Fruit fly (Drosophila melanogaster) whole organism, embryonic: Measurements from ENCODE around the gene Myo28B1.

Experiments used
- Atf-2 ChIP-seq: fragments of 200-800 bp; sonication (Bioruptor generic); optimal IDR thresholded peaks from 2 replicates; lab custom pipeline; 2016; ENCODE audit warnings: missing biosample characterization, missing genetic modification characterization
- CG10543 ChIP-seq: fragments of 200-800 bp; sonication (Bioruptor generic); optimal IDR thresholded peaks from 3 replicates; lab custom pipeline; 2017; ENCODE audit warnings: missing biosample characterization, mild to moderate bottlenecking, missing genetic modification characterization, moderate library complexity
- CG11398 ChIP-seq: fragments of 200-800 bp; sonication (Bioruptor generic); optimal IDR thresholded peaks from 2 replicates; lab custom pipeline; 2016; ENCODE audit warnings: missing biosample characterization, missing genetic modification characterization
- CG11504 ChIP-seq: fragments of 200-800 bp; sonication (Bioruptor generic); optimal IDR thresholded peaks from 3 replicates; lab custom pipeline; 2019; ENCODE audit warnings: missing biosample characterization, mild to moderate bottlenecking, missing genetic modification characterization, moderate library complexity
- CG11695 ChIP-seq: fragments of 200-800 bp; sonication (Bioruptor generic); IDR thresholded peaks from 3 replicates; pipeline ENCODE4 v1.3.6; 2022; ENCODE audit warnings: missing biosample characterization, missing genetic modification characterization
- CG12299 ChIP-seq: fragments of 200-800 bp; sonication (Bioruptor generic); optimal IDR thresholded peaks from 2 replicates; lab custom pipeline; 2018; ENCODE audit warnings: missing biosample characterization, mild to moderate bottlenecking, missing genetic modification characterization
- CG15011 ChIP-seq: fragments of 200-800 bp; sonication (Bioruptor generic); optimal IDR thresholded peaks from 3 replicates; lab custom pipeline; 2018; ENCODE audit warnings: missing biosample characterization, mild to moderate bottlenecking, missing genetic modification characterization
- CG1529 ChIP-seq: fragments of 200-800 bp; sonication (Bioruptor generic); optimal IDR thresholded peaks from 3 replicates; lab custom pipeline; 2018; ENCODE audit warnings: missing biosample characterization, missing genetic modification characterization
- CG15479 ChIP-seq: fragments of 200-800 bp; sonication (Bioruptor generic); optimal IDR thresholded peaks from 3 replicates; lab custom pipeline; 2019; ENCODE audit warnings: missing biosample characterization, mild to moderate bottlenecking, missing genetic modification characterization, moderate library complexity
- CG1647 ChIP-seq: fragments of 200-800 bp; sonication (Bioruptor generic); optimal IDR thresholded peaks from 3 replicates; lab custom pipeline; 2016; ENCODE audit warnings: missing biosample characterization, missing genetic modification characterization
- CG16815 ChIP-seq: fragments of 200-800 bp; sonication (Bioruptor generic); optimal IDR thresholded peaks from 3 replicates; lab custom pipeline; 2017; ENCODE audit warnings: missing biosample characterization, mild to moderate bottlenecking, missing genetic modification characterization
- CG17802 ChIP-seq: fragments of 200-800 bp; sonication (Bioruptor generic); optimal IDR thresholded peaks from 2 replicates; lab custom pipeline; 2018; ENCODE audit warnings: missing biosample characterization, mild to moderate bottlenecking, missing genetic modification characterization, moderate library complexity
- CG18262 ChIP-seq: fragments of 200-800 bp; optimal IDR thresholded peaks from 3 replicates; lab custom pipeline; 2019; ENCODE audit warnings: missing biosample characterization, mild to moderate bottlenecking, missing genetic modification characterization, moderate library complexity
- CG2116 ChIP-seq: fragments of 200-800 bp; sonication (Bioruptor generic); optimal IDR thresholded peaks from 3 replicates; lab custom pipeline; 2018; ENCODE audit warnings: missing biosample characterization, mild to moderate bottlenecking, missing genetic modification characterization
- CG31224 ChIP-seq: fragments of 200-800 bp; sonication (Bioruptor generic); IDR thresholded peaks from 2 replicates; pipeline ENCODE4 v1.3.6; 2022; ENCODE audit warnings: missing biosample characterization, missing genetic modification characterization
- CG33557 ChIP-seq: fragments of 200-800 bp; sonication (Bioruptor generic); optimal IDR thresholded peaks from 2 replicates; lab custom pipeline; 2019; ENCODE audit warnings: missing biosample characterization, mild to moderate bottlenecking, missing genetic modification characterization, moderate library complexity
- CG3995 ChIP-seq: fragments of 200-800 bp; sonication (Bioruptor generic); optimal IDR thresholded peaks from 3 replicates; lab custom pipeline; 2016; ENCODE audit warnings: missing biosample characterization, missing genetic modification characterization
- CG43689 ChIP-seq: fragments of 200-800 bp; sonication (Bioruptor generic); IDR thresholded peaks from 2 replicates; pipeline ENCODE4 v1.3.6; 2022; ENCODE audit warnings: missing biosample characterization, missing genetic modification characterization
- CG6683 ChIP-seq: fragments of 200-800 bp; sonication (Bioruptor generic); optimal IDR thresholded peaks from 2 replicates; lab custom pipeline; 2017; ENCODE audit warnings: missing biosample characterization, mild to moderate bottlenecking, missing genetic modification characterization, missing genetic modification reagents
- CG7556 ChIP-seq: fragments of 200-800 bp; sonication (Bioruptor generic); optimal IDR thresholded peaks from 2 replicates; lab custom pipeline; 2017; ENCODE audit warnings: missing biosample characterization, mild to moderate bottlenecking, missing genetic modification characterization
- CG7745 ChIP-seq: fragments of 200-800 bp; sonication (Bioruptor generic); optimal IDR thresholded peaks from 2 replicates; lab custom pipeline; 2018; ENCODE audit warnings: missing biosample characterization, mild to moderate bottlenecking, missing genetic modification characterization, moderate library complexity
- CG8290 ChIP-seq, 3 experiments: fragments of 200-800 bp; sonication (Bioruptor generic); optimal IDR thresholded peaks; 2 replicates each; lab custom pipeline; 2016 to 2019; ENCODE audit warnings: missing biosample characterization in 3 of 3, missing genetic modification characterization in 3 of 3, mild to moderate bottlenecking in 2 of 3, moderate library complexity in 1 of 3
- CTCF ChIP-seq: fragments of 200-800 bp; sonication (Bioruptor generic); optimal IDR thresholded peaks from 2 replicates; lab custom pipeline; 2017; ENCODE audit warnings: missing biosample characterization, mild to moderate bottlenecking, missing genetic modification characterization, moderate library complexity
- CrebB ChIP-seq: fragments of 200-800 bp; sonication (Bioruptor generic); optimal IDR thresholded peaks from 3 replicates; lab custom pipeline; 2018; ENCODE audit warnings: missing biosample characterization, mild to moderate bottlenecking, missing genetic modification characterization
- D19A ChIP-seq: fragments of 200-800 bp; optimal IDR thresholded peaks from 3 replicates; lab custom pipeline; 2019; ENCODE audit warnings: missing biosample characterization, mild to moderate bottlenecking, missing genetic modification characterization, moderate library complexity
- Dad ChIP-seq: fragments of 200-800 bp; sonication (Bioruptor generic); optimal IDR thresholded peaks from 3 replicates; lab custom pipeline; 2016; ENCODE audit warnings: missing biosample characterization, missing genetic modification characterization
- Eip74EF ChIP-seq, 2 experiments: fragments of 200-800 bp in 1 of 2; fragments of >200 bp in 1 of 2; sonication (Bioruptor generic) in 1 of 2; optimal IDR thresholded peaks; 2 replicates each; lab custom pipeline; 2017 to 2019; ENCODE audit warnings: missing biosample characterization in 2 of 2, missing genetic modification characterization in 2 of 2, mild to moderate bottlenecking in 1 of 2, moderate library complexity in 1 of 2
- HHEX ChIP-seq: fragments of 200-800 bp; sonication (Bioruptor generic); optimal IDR thresholded peaks from 3 replicates; lab custom pipeline; 2017; ENCODE audit warnings: missing biosample characterization, mild to moderate bottlenecking, missing genetic modification characterization, missing genetic modification reagents
- HLH4C ChIP-seq: fragments of 200-800 bp; sonication (Bioruptor generic); IDR thresholded peaks from 3 replicates; pipeline ENCODE4 v1.3.6; 2022; ENCODE audit warnings: missing biosample characterization, missing genetic modification characterization; ENCODE audit not compliant: partially characterized antibody
- Lim3 ChIP-seq: fragments of 200-800 bp; sonication (Bioruptor generic); IDR thresholded peaks from 2 replicates; pipeline ENCODE4 v1.3.6; 2022; ENCODE audit warnings: missing biosample characterization, missing genetic modification characterization
- Nf-YB ChIP-seq: fragments of 200-800 bp; sonication (Bioruptor generic); optimal IDR thresholded peaks from 3 replicates; lab custom pipeline; 2019; ENCODE audit warnings: missing biosample characterization, mild to moderate bottlenecking, missing genetic modification characterization, moderate library complexity
- PHDP ChIP-seq: fragments of 200-800 bp; sonication (Bioruptor generic); optimal IDR thresholded peaks from 3 replicates; lab custom pipeline; 2018; ENCODE audit warnings: missing biosample characterization, mild to moderate bottlenecking, missing genetic modification characterization, moderate library complexity
- Trl ChIP-seq, 3 experiments: fragments of >200 bp in 2 of 3; fragments of 200-800 bp in 1 of 3; sonication (Bioruptor generic) in 1 of 3; optimal IDR thresholded peaks; 2 replicates in 1 of 3; 3 replicates in 2 of 3; lab custom pipeline; 2016 to 2017; ENCODE audit warnings: missing biosample characterization in 1 of 3, missing genetic modification characterization in 1 of 3
- bab2 ChIP-seq: fragments of 200-800 bp; sonication (Bioruptor generic); optimal IDR thresholded peaks from 2 replicates; lab custom pipeline; 2016; ENCODE audit warnings: missing biosample characterization, missing genetic modification characterization
- cad ChIP-seq: fragments of >200 bp; optimal IDR thresholded peaks from 2 replicates; lab custom pipeline; 2017; ENCODE audit warnings: missing biosample characterization, missing genetic modification characterization
- dati ChIP-seq: fragments of 200-800 bp; sonication (Bioruptor generic); IDR thresholded peaks from 2 replicates; pipeline ENCODE4 v1.3.6; 2022; ENCODE audit warnings: missing biosample characterization, missing genetic modification characterization
- dimm ChIP-seq: fragments of 200-800 bp; sonication (Bioruptor generic); IDR thresholded peaks from 2 replicates; pipeline ENCODE4 v1.3.6; 2022; ENCODE audit warnings: missing biosample characterization, missing genetic modification characterization
- disco-r ChIP-seq: fragments of 200-800 bp; sonication (Bioruptor generic); optimal IDR thresholded peaks from 2 replicates; lab custom pipeline; 2016; ENCODE audit warnings: missing biosample characterization, missing genetic modification characterization
- esg ChIP-seq: fragments of 200-800 bp; sonication (Bioruptor generic); conservative IDR thresholded peaks from 2 replicates; pipeline ENCODE4 v1.3.6; 2022; ENCODE audit warnings: missing biosample characterization, missing genetic modification characterization
- exex ChIP-seq: fragments of 200-800 bp; sonication (Bioruptor generic); optimal IDR thresholded peaks from 4 replicates; lab custom pipeline; 2018; ENCODE audit warnings: missing biosample characterization, mild to moderate bottlenecking, missing genetic modification characterization, moderate library complexity
- hbn ChIP-seq: fragments of 200-800 bp; sonication (Bioruptor generic); IDR thresholded peaks from 2 replicates; pipeline ENCODE4 v1.3.6; 2022; ENCODE audit warnings: missing biosample characterization, missing genetic modification characterization; ENCODE audit not compliant: partially characterized antibody
- ind ChIP-seq: fragments of 200-800 bp; sonication (Bioruptor generic); optimal IDR thresholded peaks from 3 replicates; lab custom pipeline; 2016; ENCODE audit warnings: missing biosample characterization, missing genetic modification characterization
- inv ChIP-seq: fragments of 200-800 bp; sonication (Bioruptor generic); IDR thresholded peaks from 2 replicates; pipeline ENCODE4 v1.3.6; 2022; ENCODE audit warnings: missing biosample characterization, missing genetic modification characterization; ENCODE audit not compliant: partially characterized antibody
- lbe ChIP-seq: fragments of 200-800 bp; sonication (Bioruptor generic); optimal IDR thresholded peaks from 2 replicates; lab custom pipeline; 2016; ENCODE audit warnings: missing biosample characterization, mild to moderate bottlenecking, missing genetic modification characterization
- nmo ChIP-seq: fragments of 200-800 bp; sonication (Bioruptor generic); optimal IDR thresholded peaks from 2 replicates; lab custom pipeline; 2018; ENCODE audit warnings: missing biosample characterization, mild to moderate bottlenecking, missing genetic modification characterization, moderate library complexity
- nom ChIP-seq: fragments of 200-800 bp; sonication (Bioruptor generic); optimal IDR thresholded peaks from 2 replicates; lab custom pipeline; 2017; ENCODE audit warnings: missing biosample characterization, missing genetic modification characterization, mild to moderate bottlenecking, moderate library complexity, missing genetic modification reagents
- pho ChIP-seq: fragments of 200-800 bp; sonication (Bioruptor generic); optimal IDR thresholded peaks from 2 replicates; lab custom pipeline; 2016; ENCODE audit warnings: missing biosample characterization, missing genetic modification characterization
- salm ChIP-seq: fragments of 200-800 bp; sonication (Bioruptor generic); optimal IDR thresholded peaks from 2 replicates; lab custom pipeline; 2018; ENCODE audit warnings: missing biosample characterization, mild to moderate bottlenecking, missing genetic modification characterization
- sob ChIP-seq: fragments of 200-800 bp; sonication (Bioruptor generic); IDR thresholded peaks from 2 replicates; pipeline ENCODE4 v1.3.6; 2022; ENCODE audit warnings: missing biosample characterization, missing genetic modification characterization
- twi ChIP-seq: fragments of 200-800 bp; optimal IDR thresholded peaks from 2 replicates; lab custom pipeline; 2019; ENCODE audit warnings: missing biosample characterization, mild to moderate bottlenecking, missing genetic modification characterization, moderate library complexity
- zen ChIP-seq: fragments of 200-800 bp; sonication (Bioruptor generic); optimal IDR thresholded peaks from 3 replicates; lab custom pipeline; 2018; ENCODE audit warnings: missing biosample characterization, mild to moderate bottlenecking, missing genetic modification characterization, moderate library complexity

Gene Myo28B1

dm6 chr2L:7635156-7635555, 30.7 kb upstream of the Myo28B1 start (continued):
- TF ChIP-seq nmo (GFP tag; lab: Kevin White, UChicago) (peak; percentile 45), CG33557 (no peak), CG17802 (tag; lab: Kevin White, UChicago) (peak; percentile 30), inv (no peak), CG12299 (tag; lab: Kevin White, UChicago) (no peak), lbe (GFP tag; lab: Kevin White, UChicago) (no peak), CG7745 (no peak), CG2116 (GFP tag; lab: Kevin White, UChicago) (no peak), Trl (optimal IDR thresholded peaks at IDR 0.05; lab: Kevin White, UChicago) (no peak), Trl (GFP tag; optimal IDR thresholded peaks at IDR 0.05; lab: Kevin White, UChicago) (peak; percentile 41), CG10543 (GFP tag; lab: Kevin White, UChicago) (no peak), CG31224 (no peak), bab2 (GFP tag; lab: Kevin White, UChicago) (peak; percentile 34), CG1529 (GFP tag; lab: Kevin White, UChicago) (no peak), CG11695 (GFP tag; lab: Robert Waterston, UW) (no peak), CG15479 (peak; percentile 32), CG16815 (GFP tag; lab: Kevin White, UChicago) (no peak), CG11398 (no peak), CG43689 (no peak), Eip74EF (GFP tag; optimal IDR thresholded peaks at IDR 0.05; lab: Kevin White, UChicago) (no peak), dimm (GFP tag; lab: Robert Waterston, UW) (no peak), esg (no peak), CG11504 (tag; lab: Kevin White, UChicago) (peak; percentile 43), CG8290 (GFP tag; optimal IDR thresholded peaks at IDR 0.05; lab: Kevin White, UChicago) (no peak), CG8290 (tag; optimal IDR thresholded peaks at IDR 0.05; lab: Kevin White, UChicago) (no peak), salm (tag; lab: Kevin White, UChicago) (no peak), dati (GFP tag; lab: Robert Waterston, UW) (no peak), CG6683 (no peak), PHDP (tag; lab: Kevin White, UChicago) (no peak), zen (peak; percentile 82), disco-r (GFP tag; lab: Kevin White, UChicago) (no peak), ind (GFP tag; lab: Kevin White, UChicago) (peak; percentile 56), Atf-2 (GFP tag; lab: Kevin White, UChicago) (peak; percentile 3), exex (tag; lab: Kevin White, UChicago) (no peak), D19A (peak; percentile 10), Lim3 (GFP tag; lab: Robert Waterston, UW) (no peak), CTCF (GFP tag; lab: Kevin White, UChicago) (no peak), HLH4C (no peak), hbn (no peak), Nf-YB (GFP tag; lab: Kevin White, UChicago) (no peak), CG15011 (GFP tag; lab: Kevin White, UChicago) (peak; percentile 30), CrebB (tag; lab: Kevin White, UChicago) (no peak), HHEX (GFP tag; lab: Kevin White, UChicago) (peak; percentile 52), CG18262 (tag; lab: Kevin White, UChicago) (peak; percentile 74), twi (tag; lab: Kevin White, UChicago) (peak; percentile 12), CG1647 (GFP tag; lab: Kevin White, UChicago) (no peak), CG7556 (peak; percentile 10), Dad (GFP tag; lab: Kevin White, UChicago) (no peak), nom (no peak), sob (no peak), cad (GFP tag; lab: Kevin White, UChicago) (no peak), pho (no peak), CG3995 (GFP tag; lab: Kevin White, UChicago) (no peak)
